Fruit fly (Drosophila melanogaster) whole organism, embryonic: Measurements from ENCODE around the gene CG16734.

Source experiments
- Aef1 ChIP-seq: fragments of 200-800 bp; sonication (Bioruptor generic); IDR thresholded peaks from 3 replicates; pipeline ENCODE4 v1.3.6; 2022; ENCODE audit warnings: missing biosample characterization, missing genetic modification characterization
- CG10654 ChIP-seq: fragments of 200-800 bp; sonication (Bioruptor generic); optimal IDR thresholded peaks from 2 replicates; lab custom pipeline; 2016; ENCODE audit warnings: missing biosample characterization, missing genetic modification characterization
- CG11085 ChIP-seq: fragments of 200-800 bp; sonication (Bioruptor generic); IDR thresholded peaks from 2 replicates; pipeline ENCODE4 v1.3.6; 2022; ENCODE audit warnings: missing biosample characterization, missing genetic modification characterization
- CG11398 ChIP-seq: fragments of 200-800 bp; sonication (Bioruptor generic); optimal IDR thresholded peaks from 2 replicates; lab custom pipeline; 2016; ENCODE audit warnings: missing biosample characterization, missing genetic modification characterization
- CG1233 ChIP-seq: fragments of 200-800 bp; sonication (Bioruptor generic); optimal IDR thresholded peaks from 4 replicates; lab custom pipeline; 2018; ENCODE audit warnings: missing biosample characterization, mild to moderate bottlenecking, missing genetic modification characterization
- CG12391 ChIP-seq: fragments of 200-800 bp; sonication (Bioruptor generic); optimal IDR thresholded peaks from 3 replicates; lab custom pipeline; 2018; ENCODE audit warnings: missing biosample characterization, mild to moderate bottlenecking, missing genetic modification characterization, moderate library complexity
- CG13624 ChIP-seq: fragments of 200-800 bp; sonication (Bioruptor generic); optimal IDR thresholded peaks from 2 replicates; lab custom pipeline; 2016; ENCODE audit warnings: missing biosample characterization, missing genetic modification characterization
- CG14050 ChIP-seq: fragments of 200-800 bp; sonication (Bioruptor generic); IDR thresholded peaks from 3 replicates; pipeline ENCODE4 v1.3.6; 2022; ENCODE audit warnings: missing biosample characterization, missing genetic modification characterization
- CG15479 ChIP-seq: fragments of 200-800 bp; sonication (Bioruptor generic); optimal IDR thresholded peaks from 3 replicates; lab custom pipeline; 2019; ENCODE audit warnings: missing biosample characterization, mild to moderate bottlenecking, missing genetic modification characterization, moderate library complexity
- CG17328 ChIP-seq: fragments of 200-800 bp; sonication (Bioruptor generic); IDR thresholded peaks from 2 replicates; pipeline ENCODE4 v1.3.6; 2022; ENCODE audit warnings: missing biosample characterization, missing genetic modification characterization
- CG31388 ChIP-seq: fragments of 200-800 bp; sonication (Bioruptor generic); optimal IDR thresholded peaks from 2 replicates; lab custom pipeline; 2016; ENCODE audit warnings: missing biosample characterization, missing genetic modification characterization
- CG6175 ChIP-seq: fragments of 200-800 bp; sonication (Bioruptor generic); IDR thresholded peaks from 3 replicates; pipeline ENCODE4 v1.3.6; 2022; ENCODE audit warnings: missing biosample characterization, missing genetic modification characterization
- CG6683 ChIP-seq: fragments of 200-800 bp; sonication (Bioruptor generic); optimal IDR thresholded peaks from 2 replicates; lab custom pipeline; 2017; ENCODE audit warnings: missing biosample characterization, mild to moderate bottlenecking, missing genetic modification characterization, missing genetic modification reagents
- CG6689 ChIP-seq: fragments of 200-800 bp; sonication (Bioruptor generic); IDR thresholded peaks from 2 replicates; pipeline ENCODE4 v1.3.6; 2022; ENCODE audit warnings: missing biosample characterization, missing genetic modification characterization
- CG7556 ChIP-seq: fragments of 200-800 bp; sonication (Bioruptor generic); optimal IDR thresholded peaks from 2 replicates; lab custom pipeline; 2017; ENCODE audit warnings: missing biosample characterization, mild to moderate bottlenecking, missing genetic modification characterization
- CG7928 ChIP-seq: fragments of 200-800 bp; sonication (Bioruptor generic); optimal IDR thresholded peaks from 2 replicates; lab custom pipeline; 2017; ENCODE audit warnings: missing biosample characterization, mild to moderate bottlenecking, missing genetic modification characterization
- CG7963 ChIP-seq: fragments of 200-800 bp; sonication (Bioruptor generic); IDR thresholded peaks from 3 replicates; pipeline ENCODE4 v1.3.6; 2022; ENCODE audit warnings: missing biosample characterization, missing genetic modification characterization; ENCODE audit not compliant: partially characterized antibody
- CG9437 ChIP-seq: fragments of 200-800 bp; sonication (Bioruptor generic); optimal IDR thresholded peaks from 2 replicates; lab custom pipeline; 2018; ENCODE audit warnings: missing biosample characterization, mild to moderate bottlenecking, missing genetic modification characterization
- Dip3 ChIP-seq: fragments of 200-800 bp; sonication (Bioruptor generic); optimal IDR thresholded peaks from 3 replicates; lab custom pipeline; 2016; ENCODE audit warnings: missing biosample characterization, missing genetic modification characterization
- ERR ChIP-seq: fragments of 200-800 bp; sonication (Bioruptor generic); optimal IDR thresholded peaks from 2 replicates; lab custom pipeline; 2016; ENCODE audit warnings: missing biosample characterization, missing genetic modification characterization
- Fer3 ChIP-seq: fragments of 200-800 bp; sonication (Bioruptor generic); optimal IDR thresholded peaks from 2 replicates; lab custom pipeline; 2018; ENCODE audit warnings: missing biosample characterization, mild to moderate bottlenecking, missing genetic modification characterization, moderate library complexity
- HHEX ChIP-seq: fragments of 200-800 bp; sonication (Bioruptor generic); optimal IDR thresholded peaks from 3 replicates; lab custom pipeline; 2017; ENCODE audit warnings: missing biosample characterization, mild to moderate bottlenecking, missing genetic modification characterization, missing genetic modification reagents
- Hr3 ChIP-seq: fragments of 200-800 bp; sonication (Bioruptor generic); optimal IDR thresholded peaks from 3 replicates; lab custom pipeline; 2016; ENCODE audit warnings: missing biosample characterization, missing genetic modification characterization
- Hr51 ChIP-seq, 2 experiments: fragments of 200-800 bp; sonication (Bioruptor generic); optimal IDR thresholded peaks; 2 replicates in 1 of 2; 3 replicates in 1 of 2; lab custom pipeline; 2016 to 2018; ENCODE audit warnings: missing biosample characterization in 2 of 2, missing genetic modification characterization in 2 of 2, mild to moderate bottlenecking in 1 of 2, moderate library complexity in 1 of 2
- Jarid2 ChIP-seq: fragments of 200-800 bp; sonication (Bioruptor generic); optimal IDR thresholded peaks from 3 replicates; lab custom pipeline; 2017; ENCODE audit warnings: mild to moderate bottlenecking, missing biosample characterization, missing genetic modification reagents, missing genetic modification characterization
- Max ChIP-seq: fragments of 200-800 bp; sonication (Bioruptor generic); optimal IDR thresholded peaks from 2 replicates; lab custom pipeline; 2016; ENCODE audit warnings: missing biosample characterization, mild to moderate bottlenecking, missing genetic modification characterization
- Neu2 ChIP-seq: fragments of 200-800 bp; sonication (Bioruptor generic); optimal IDR thresholded peaks from 3 replicates; lab custom pipeline; 2016; ENCODE audit warnings: missing biosample characterization, missing genetic modification characterization, borderline replicate concordance
- Tbp ChIP-seq: fragments of >200 bp; optimal IDR thresholded peaks from 2 replicates; lab custom pipeline; 2018; ENCODE audit warnings: missing biosample characterization, missing genetic modification characterization
- Usf ChIP-seq: fragments of 200-800 bp; sonication (Bioruptor generic); optimal IDR thresholded peaks from 2 replicates; lab custom pipeline; 2017; ENCODE audit warnings: missing genotype, missing biosample characterization, missing genetic modification characterization
- bigmax ChIP-seq: fragments of 200-800 bp; sonication (Bioruptor generic); optimal IDR thresholded peaks from 2 replicates; lab custom pipeline; 2018; ENCODE audit warnings: missing biosample characterization, mild to moderate bottlenecking, missing genetic modification characterization
- bowl ChIP-seq: fragments of 200-800 bp; sonication (Bioruptor generic); IDR thresholded peaks from 2 replicates; pipeline ENCODE4 v1.3.6; 2022; ENCODE audit warnings: missing biosample characterization, missing genetic modification characterization
- chm ChIP-seq: fragments of 200-800 bp; sonication (Bioruptor generic); IDR thresholded peaks from 2 replicates; pipeline ENCODE4 v1.3.6; 2022; ENCODE audit warnings: missing biosample characterization, missing genetic modification characterization
- disco-r ChIP-seq: fragments of 200-800 bp; sonication (Bioruptor generic); optimal IDR thresholded peaks from 2 replicates; lab custom pipeline; 2016; ENCODE audit warnings: missing biosample characterization, missing genetic modification characterization
- dmrt99B ChIP-seq: fragments of 200-800 bp; sonication (Bioruptor generic); optimal IDR thresholded peaks from 2 replicates; lab custom pipeline; 2018; ENCODE audit warnings: missing biosample characterization, mild to moderate bottlenecking, missing genetic modification characterization, moderate library complexity
- ems ChIP-seq: fragments of 200-800 bp; sonication (Bioruptor generic); optimal IDR thresholded peaks from 3 replicates; lab custom pipeline; 2016; ENCODE audit warnings: missing biosample characterization, missing genetic modification characterization
- esg ChIP-seq: fragments of 200-800 bp; sonication (Bioruptor generic); conservative IDR thresholded peaks from 2 replicates; pipeline ENCODE4 v1.3.6; 2022; ENCODE audit warnings: missing biosample characterization, missing genetic modification characterization
- exex ChIP-seq: fragments of 200-800 bp; sonication (Bioruptor generic); optimal IDR thresholded peaks from 4 replicates; lab custom pipeline; 2018; ENCODE audit warnings: missing biosample characterization, mild to moderate bottlenecking, missing genetic modification characterization, moderate library complexity
- fd102C ChIP-seq: fragments of 200-800 bp; sonication (Bioruptor generic); optimal IDR thresholded peaks from 2 replicates; lab custom pipeline; 2018; ENCODE audit warnings: missing biosample characterization, mild to moderate bottlenecking, missing genetic modification characterization, moderate library complexity
- fd64A ChIP-seq: fragments of 200-800 bp; sonication (Bioruptor generic); optimal IDR thresholded peaks from 3 replicates; lab custom pipeline; 2018; ENCODE audit warnings: missing biosample characterization, mild to moderate bottlenecking, missing genetic modification characterization
- gfzf ChIP-seq: fragments of 200-800 bp; sonication (Bioruptor generic); optimal IDR thresholded peaks from 2 replicates; lab custom pipeline; 2016; ENCODE audit warnings: missing biosample characterization, mild to moderate bottlenecking, missing genetic modification characterization, moderate library complexity
- ham ChIP-seq: fragments of 200-800 bp; sonication (Bioruptor generic); IDR thresholded peaks from 2 replicates; pipeline ENCODE4 v1.3.6; 2022; ENCODE audit warnings: missing biosample characterization, missing genetic modification characterization
- insv ChIP-seq, 2 experiments: fragments of 200-800 bp; sonication (Bioruptor generic); optimal IDR thresholded peaks; 3 replicates each; lab custom pipeline; 2016 to 2018; ENCODE audit warnings: missing biosample characterization in 2 of 2, missing genetic modification characterization in 2 of 2
- lbe ChIP-seq: fragments of 200-800 bp; sonication (Bioruptor generic); optimal IDR thresholded peaks from 2 replicates; lab custom pipeline; 2016; ENCODE audit warnings: missing biosample characterization, mild to moderate bottlenecking, missing genetic modification characterization
- mam ChIP-seq: fragments of 200-800 bp; sonication (Bioruptor generic); optimal IDR thresholded peaks from 3 replicates; lab custom pipeline; 2016; ENCODE audit warnings: missing biosample characterization, missing genetic modification characterization
- oc ChIP-seq: fragments of 200-800 bp; sonication (Bioruptor generic); optimal IDR thresholded peaks from 2 replicates; lab custom pipeline; 2018; ENCODE audit warnings: missing biosample characterization, mild to moderate bottlenecking, missing genetic modification characterization, moderate library complexity
- pb ChIP-seq: fragments of 200-800 bp; sonication (Bioruptor generic); optimal IDR thresholded peaks from 3 replicates; lab custom pipeline; 2016; ENCODE audit warnings: missing biosample characterization, missing genetic modification characterization
- pum ChIP-seq: fragments of 200-800 bp; sonication (Bioruptor generic); optimal IDR thresholded peaks from 2 replicates; lab custom pipeline; 2016; ENCODE audit warnings: missing biosample characterization, missing genetic modification characterization
- salm ChIP-seq: fragments of 200-800 bp; sonication (Bioruptor generic); optimal IDR thresholded peaks from 2 replicates; lab custom pipeline; 2018; ENCODE audit warnings: missing biosample characterization, mild to moderate bottlenecking, missing genetic modification characterization
- slp2 ChIP-seq: fragments of 200-800 bp; sonication (Bioruptor generic); optimal IDR thresholded peaks from 2 replicates; lab custom pipeline; 2016; ENCODE audit warnings: missing biosample characterization, missing genetic modification characterization
- sug ChIP-seq: fragments of 200-800 bp; optimal IDR thresholded peaks from 2 replicates; lab custom pipeline; 2019; ENCODE audit warnings: missing biosample characterization, mild to moderate bottlenecking, missing genetic modification characterization, moderate library complexity
- trem ChIP-seq: fragments of 200-800 bp; optimal IDR thresholded peaks from 3 replicates; lab custom pipeline; 2019; ENCODE audit warnings: missing biosample characterization, mild to moderate bottlenecking, missing genetic modification characterization, moderate library complexity
- zen2 ChIP-seq: fragments of 200-800 bp; sonication (Bioruptor generic); IDR thresholded peaks from 3 replicates; pipeline ENCODE4 v1.3.6; 2022; ENCODE audit warnings: missing biosample characterization, missing genetic modification characterization; ENCODE audit not compliant: partially characterized antibody

The CG16734 gene

DNA sequence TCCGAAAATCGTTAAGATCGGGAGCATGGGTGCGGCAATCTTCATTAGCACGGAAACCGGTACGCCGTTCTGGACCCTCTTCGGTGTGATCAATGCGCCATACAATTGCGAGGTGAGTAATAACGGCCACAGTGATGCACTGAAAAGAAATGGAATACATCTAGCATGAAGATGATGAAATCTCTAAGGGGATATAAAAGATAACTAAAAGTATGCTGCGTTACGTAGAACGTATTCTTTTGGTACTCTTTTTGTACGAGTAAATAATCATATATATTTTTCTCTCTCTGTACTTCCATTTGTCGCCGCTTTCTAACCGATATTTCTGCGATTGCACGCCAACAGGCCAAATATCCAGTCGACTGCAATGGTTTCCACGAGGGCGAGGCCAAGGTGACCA, 4.0 kb upstream of the CG16734 start (continued):
- TF ChIP-seq bigmax (GFP tag; lab: Kevin White, UChicago) (no peak), bowl (no peak), Aef1 (GFP tag; lab: Robert Waterston, UW) (no peak), Fer3 (tag; lab: Kevin White, UChicago) (no peak), ems (GFP tag; lab: Kevin White, UChicago) (no peak), Tbp (GFP tag; lab: Kevin White, UChicago) (no peak), Neu2 (GFP tag; lab: Kevin White, UChicago) (no peak), HHEX (GFP tag; lab: Kevin White, UChicago) (no peak), disco-r (GFP tag; lab: Kevin White, UChicago) (no peak), esg (peak; percentile 19; the same call in 1 of the 2 replicates), oc (tag; lab: Kevin White, UChicago) (no peak), CG14050 (GFP tag; lab: Robert Waterston, UW) (no peak), CG7928 (GFP tag; lab: Kevin White, UChicago) (no peak), CG9437 (GFP tag; lab: Kevin White, UChicago) (no peak), Jarid2 (GFP tag; lab: Kevin White, UChicago) (no peak), pb (GFP tag; lab: Kevin White, UChicago) (no peak), slp2 (no peak), exex (tag; lab: Kevin White, UChicago) (no peak), CG10654 (GFP tag; lab: Kevin White, UChicago) (peak; percentile 0), CG15479 (GFP tag; lab: Kevin White, UChicago) (no peak), CG31388 (no peak), insv (GFP tag; optimal IDR thresholded peaks at IDR 0.05; lab: Kevin White, UChicago) (no peak), sug (tag; lab: Kevin White, UChicago) (no peak), CG11398 (GFP tag; lab: Kevin White, UChicago) (no peak), gfzf (no peak), fd64A (no peak), mam (no peak), trem (tag; lab: Kevin White, UChicago) (peak; percentile 6), CG1233 (GFP tag; lab: Kevin White, UChicago) (no peak), zen2 (no peak), ham (GFP tag; lab: Robert Waterston, UW) (no peak), CG6683 (GFP tag; lab: Kevin White, UChicago) (no peak), CG7963 (no peak), CG11085 (GFP tag; lab: Robert Waterston, UW) (no peak), Dip3 (no peak), Hr3 (GFP tag; lab: Kevin White, UChicago) (no peak), CG7556 (GFP tag; lab: Kevin White, UChicago) (no peak), CG13624 (no peak), salm (tag; lab: Kevin White, UChicago) (no peak), pum (GFP tag; lab: Kevin White, UChicago) (no peak), CG6175 (no peak), Usf (GFP tag; lab: Kevin White, UChicago) (no peak), lbe (GFP tag; lab: Kevin White, UChicago) (peak; percentile 74), CG17328 (GFP tag; lab: Robert Waterston, UW) (peak; percentile 70), dmrt99B (tag; lab: Kevin White, UChicago) (no peak), fd102C (GFP tag; lab: Kevin White, UChicago) (no peak), CG6689 (GFP tag; lab: Robert Waterston, UW) (peak; percentile 52; the same call in 1 of the 2 replicates), Max (GFP tag; lab: Kevin White, UChicago) (no peak), Hr51 (GFP tag; optimal IDR thresholded peaks at IDR 0.05; lab: Kevin White, UChicago) (no peak), CG12391 (tag; lab: Kevin White, UChicago) (peak; percentile 14), ERR (GFP tag; lab: Kevin White, UChicago) (no peak), chm (GFP tag; lab: Robert Waterston, UW) (no peak)
